Fruit fly (Drosophila melanogaster) whole organism, adult: Measurements from ENCODE around the gene escl.

Experiments
- CG11617 ChIP-seq: fragments of 200-800 bp; sonication (Bioruptor generic); optimal IDR thresholded peaks from 2 replicates; lab custom pipeline; 2017; ENCODE audit warnings: mild to moderate bottlenecking, missing biosample characterization, missing genetic modification reagents, missing genetic modification characterization
- CG12768 ChIP-seq: fragments of 200-800 bp; sonication (Bioruptor generic); optimal IDR thresholded peaks from 2 replicates; lab custom pipeline; 2017; ENCODE audit warnings: missing biosample characterization, missing genetic modification characterization, mild to moderate bottlenecking, moderate library complexity, missing genetic modification reagents
- CG14711 ChIP-seq: fragments of 200-800 bp; sonication (Bioruptor generic); optimal IDR thresholded peaks from 2 replicates; lab custom pipeline; 2018; ENCODE audit warnings: missing biosample characterization, mild to moderate bottlenecking, missing genetic modification characterization, moderate library complexity
- CG1620 ChIP-seq: fragments of 200-800 bp; sonication (Bioruptor generic); optimal IDR thresholded peaks from 2 replicates; lab custom pipeline; 2016; ENCODE audit warnings: missing biosample characterization, missing genetic modification characterization
- CG33017 ChIP-seq: fragments of 200-800 bp; sonication (Bioruptor generic); optimal IDR thresholded peaks from 2 replicates; lab custom pipeline; 2018; ENCODE audit warnings: missing biosample characterization, mild to moderate bottlenecking, missing genetic modification characterization, moderate library complexity
- CG5204 ChIP-seq: fragments of 200-800 bp; sonication (Bioruptor generic); optimal IDR thresholded peaks from 2 replicates; lab custom pipeline; 2016; ENCODE audit warnings: missing biosample characterization, missing genetic modification characterization
- CG7045 ChIP-seq: fragments of 200-800 bp; sonication (Bioruptor generic); optimal IDR thresholded peaks from 2 replicates; lab custom pipeline; 2017; ENCODE audit warnings: missing biosample characterization, mild to moderate bottlenecking, missing genetic modification characterization
- CG7101 ChIP-seq: fragments of 200-800 bp; sonication (Bioruptor generic); optimal IDR thresholded peaks from 2 replicates; lab custom pipeline; 2018; ENCODE audit warnings: missing biosample characterization, mild to moderate bottlenecking, missing genetic modification characterization, moderate library complexity
- Clk ChIP-seq: fragments of 200-800 bp; sonication (Bioruptor generic); optimal IDR thresholded peaks from 2 replicates; lab custom pipeline; 2017; ENCODE audit warnings: missing biosample characterization, missing genetic modification characterization
- Crg-1 ChIP-seq: fragments of 200-800 bp; sonication (Bioruptor generic); optimal IDR thresholded peaks from 2 replicates; lab custom pipeline; 2016; ENCODE audit warnings: missing biosample characterization, missing genetic modification characterization
- Hr96 ChIP-seq: fragments of 200-800 bp; sonication (Bioruptor generic); optimal IDR thresholded peaks from 2 replicates; lab custom pipeline; 2016; ENCODE audit warnings: missing biosample characterization, missing genetic modification characterization
- Mnt ChIP-seq: fragments of 200-800 bp; sonication (Bioruptor generic); optimal IDR thresholded peaks from 2 replicates; lab custom pipeline; 2016; ENCODE audit warnings: missing biosample characterization, mild to moderate bottlenecking, missing genetic modification characterization
- bab1 ChIP-seq: fragments of 200-800 bp; sonication (Bioruptor generic); optimal IDR thresholded peaks from 3 replicates; lab custom pipeline; 2019; ENCODE audit warnings: missing biosample characterization, mild to moderate bottlenecking, missing genetic modification characterization, moderate library complexity
- cic ChIP-seq: fragments of 200-800 bp; sonication (Bioruptor generic); optimal IDR thresholded peaks from 2 replicates; lab custom pipeline; 2017; ENCODE audit warnings: missing biosample characterization, mild to moderate bottlenecking, missing genetic modification characterization, moderate library complexity
- cnc ChIP-seq, 2 experiments: fragments of >200 bp; optimal IDR thresholded peaks; 2 replicates each; lab custom pipeline; 2017
- kay ChIP-seq: fragments of 200-800 bp; sonication (Bioruptor generic); peaks from one replicate; lab custom pipeline; 2016; ENCODE audit warnings: missing biosample characterization, missing genetic modification characterization, borderline replicate concordance
- ovo ChIP-seq: fragments of 200-800 bp; sonication (Bioruptor generic); optimal IDR thresholded peaks from 2 replicates; lab custom pipeline; 2016; ENCODE audit warnings: missing biosample characterization, missing genetic modification characterization
- pad ChIP-seq: fragments of 200-800 bp; sonication (Bioruptor generic); optimal IDR thresholded peaks from 3 replicates; lab custom pipeline; 2017; ENCODE audit warnings: missing biosample characterization, missing genetic modification characterization, mild to moderate bottlenecking, moderate library complexity, missing genetic modification reagents
- tj ChIP-seq: fragments of 200-800 bp; sonication (Bioruptor generic); optimal IDR thresholded peaks from 3 replicates; lab custom pipeline; 2017; ENCODE audit warnings: missing biosample characterization, mild to moderate bottlenecking, missing genetic modification characterization, moderate library complexity
- toe ChIP-seq: fragments of 200-800 bp; sonication (Bioruptor generic); optimal IDR thresholded peaks from 2 replicates; lab custom pipeline; 2016; ENCODE audit warnings: missing biosample characterization, missing genetic modification characterization

The escl gene

DNA sequence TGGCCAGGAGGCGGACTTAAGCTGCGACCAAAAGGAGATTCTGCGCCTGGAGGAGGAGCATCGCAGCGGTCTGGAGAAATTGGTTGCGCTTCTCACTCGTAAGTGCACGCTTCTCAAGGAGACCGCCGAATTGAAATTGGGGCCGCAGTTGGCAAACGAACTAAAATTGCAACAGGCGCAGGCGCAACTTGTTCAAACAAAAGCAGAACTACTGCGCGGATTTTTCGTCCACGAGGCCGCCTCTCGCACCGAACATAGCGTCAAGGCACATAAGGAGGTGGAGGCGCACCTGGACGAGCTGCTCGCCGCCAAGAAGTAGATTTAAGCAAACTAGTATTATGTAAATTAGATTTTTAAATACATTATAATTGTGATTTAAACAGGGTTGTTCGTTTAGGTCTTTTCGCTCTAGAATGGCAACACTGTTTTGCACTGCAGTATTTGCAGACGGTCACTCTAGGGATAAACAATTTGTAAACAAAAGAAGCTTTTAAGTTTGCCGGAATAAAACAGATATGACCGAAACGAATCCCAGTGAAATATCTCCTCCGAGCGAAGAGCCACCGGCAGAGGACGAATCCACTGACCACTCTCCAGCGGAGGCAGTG lies at the start of gene escl:
TSS of gene escl (plus strand) at position 470 of the 608 bp plus-strand sequence.
- peak; percentile 3 for TF ChIP-seq CG11617
- peak; percentile 89 for TF ChIP-seq CG14711 (tag; lab: Kevin White, UChicago)
- no peak for TF ChIP-seq tj (GFP tag; lab: Kevin White, UChicago)
- no peak for TF ChIP-seq Hr96
- TF ChIP-seq ovo, result no peak
- TF ChIP-seq pad (GFP tag; lab: Kevin White, UChicago), result no peak
- TF ChIP-seq Clk, result no peak

DNA sequence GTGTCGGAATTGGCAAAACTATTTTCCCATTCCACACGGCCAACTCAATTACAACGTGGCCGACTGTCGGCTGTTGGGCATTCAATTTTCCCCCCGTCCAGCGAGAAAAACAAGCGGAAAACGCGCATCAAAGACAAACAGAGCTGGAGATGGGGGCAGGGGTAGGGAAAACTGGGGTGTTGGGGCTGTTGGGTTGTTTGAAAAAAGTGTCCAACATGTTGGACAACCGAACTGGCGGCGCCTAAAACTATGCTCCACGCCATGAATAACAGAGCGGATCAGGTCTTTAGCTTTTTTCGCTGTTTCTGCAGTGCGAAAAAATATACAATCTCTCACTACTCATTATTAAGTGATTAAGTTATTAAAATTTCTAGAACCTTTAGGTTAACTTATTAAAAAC lies 48.5 kb upstream of the escl start:
- TF ChIP-seq CG7045 (GFP tag; lab: Kevin White, UChicago), result no peak
- TF ChIP-seq Mnt (GFP tag; lab: Kevin White, UChicago), result no peak
- TF ChIP-seq toe (GFP tag; lab: Kevin White, UChicago), result no peak
- no peak for TF ChIP-seq CG5204
- TF ChIP-seq cnc (optimal IDR thresholded peaks at IDR 0.05; lab: Kevin White, UChicago), result no peak
- TF ChIP-seq Crg-1 (GFP tag; lab: Kevin White, UChicago), result no peak
- no peak for TF ChIP-seq cic (GFP tag; lab: Kevin White, UChicago)

DNA sequence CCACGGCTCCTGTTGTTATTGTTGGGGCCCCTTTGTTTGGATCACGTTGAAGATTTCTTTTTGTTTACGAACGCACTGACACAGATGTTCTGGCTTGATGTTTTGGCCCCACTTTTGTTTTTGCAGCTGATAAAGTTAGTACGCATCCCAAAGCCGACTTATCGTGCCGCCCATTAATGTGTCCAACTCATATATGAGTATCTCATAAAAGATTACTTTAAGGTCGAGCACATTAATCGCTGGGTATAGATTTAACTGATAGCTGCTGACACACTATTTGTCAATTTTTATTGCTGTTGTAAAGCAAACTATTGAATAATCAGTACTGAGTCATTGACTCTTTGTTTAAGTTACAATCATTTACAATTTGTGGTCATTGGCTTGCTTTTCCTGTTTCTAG lies 47.9 kb upstream of the escl start:
- TF ChIP-seq Mnt (GFP tag; lab: Kevin White, UChicago), result no peak
- no peak for TF ChIP-seq CG7045 (GFP tag; lab: Kevin White, UChicago)
- no peak for TF ChIP-seq CG11617
- no peak for TF ChIP-seq CG14711 (tag; lab: Kevin White, UChicago)
- TF ChIP-seq cnc (optimal IDR thresholded peaks at IDR 0.05; lab: Kevin White, UChicago), result no peak
- TF ChIP-seq CG33017, result no peak
- TF ChIP-seq cic (GFP tag; lab: Kevin White, UChicago), result no peak
- TF ChIP-seq tj (GFP tag; lab: Kevin White, UChicago), result no peak
- TF ChIP-seq CG7101 (tag; lab: Kevin White, UChicago), result no peak
- no peak for TF ChIP-seq CG5204
- TF ChIP-seq Hr96, result no peak
- no peak for TF ChIP-seq pad (GFP tag; lab: Kevin White, UChicago)
- no peak for TF ChIP-seq ovo
- no peak for TF ChIP-seq toe (GFP tag; lab: Kevin White, UChicago)
- TF ChIP-seq CG1620 (GFP tag; lab: Kevin White, UChicago), result no peak
- no peak for TF ChIP-seq bab1 (GFP tag; lab: Kevin White, UChicago)
- TF ChIP-seq Clk, result no peak

DNA sequence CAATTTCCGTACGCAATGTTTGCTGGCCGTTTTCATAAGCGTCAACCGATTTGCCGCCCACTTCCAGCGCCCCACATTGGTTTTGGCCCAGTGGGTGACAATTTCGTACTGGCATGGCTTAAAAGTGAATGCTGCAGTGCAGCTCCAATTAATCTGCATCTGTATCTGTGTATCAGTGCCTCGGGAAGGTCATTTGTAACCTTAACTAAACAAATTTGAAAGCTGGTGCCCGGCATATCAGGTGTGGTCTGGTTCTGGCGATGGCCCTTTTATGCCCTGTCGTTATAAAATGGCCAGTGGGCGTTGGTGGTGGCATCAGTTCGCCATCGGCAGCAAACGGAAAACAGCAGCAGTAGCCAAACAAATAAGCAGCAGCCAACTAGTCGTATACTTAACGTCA lies 46.9 kb upstream of the escl start, which contains the start of gene Crys:
TSS of gene Crys (plus strand) at position 301 of the 400 bp plus-strand sequence.
- TF ChIP-seq cic (GFP tag; lab: Kevin White, UChicago), result no peak
- no peak for TF ChIP-seq CG14711 (tag; lab: Kevin White, UChicago)
- no peak for TF ChIP-seq pad (GFP tag; lab: Kevin White, UChicago)
- TF ChIP-seq toe (GFP tag; lab: Kevin White, UChicago), result no peak
- no peak for TF ChIP-seq Hr96
- TF ChIP-seq CG5204, result no peak
- TF ChIP-seq cnc (optimal IDR thresholded peaks at IDR 0.05; lab: Kevin White, UChicago), result no peak
- no peak for TF ChIP-seq ovo
- TF ChIP-seq bab1 (GFP tag; lab: Kevin White, UChicago), result no peak
- TF ChIP-seq tj (GFP tag; lab: Kevin White, UChicago), result no peak
- TF ChIP-seq CG33017, result no peak
- no peak for TF ChIP-seq CG1620 (GFP tag; lab: Kevin White, UChicago)
- TF ChIP-seq Clk, result no peak
- TF ChIP-seq CG12768 (GFP tag; lab: Kevin White, UChicago), result no peak
- TF ChIP-seq kay (GFP tag; lab: Kevin White, UChicago), result no peak
- TF ChIP-seq CG7045 (GFP tag; lab: Kevin White, UChicago), result no peak
- no peak for TF ChIP-seq Crg-1 (GFP tag; lab: Kevin White, UChicago)

DNA sequence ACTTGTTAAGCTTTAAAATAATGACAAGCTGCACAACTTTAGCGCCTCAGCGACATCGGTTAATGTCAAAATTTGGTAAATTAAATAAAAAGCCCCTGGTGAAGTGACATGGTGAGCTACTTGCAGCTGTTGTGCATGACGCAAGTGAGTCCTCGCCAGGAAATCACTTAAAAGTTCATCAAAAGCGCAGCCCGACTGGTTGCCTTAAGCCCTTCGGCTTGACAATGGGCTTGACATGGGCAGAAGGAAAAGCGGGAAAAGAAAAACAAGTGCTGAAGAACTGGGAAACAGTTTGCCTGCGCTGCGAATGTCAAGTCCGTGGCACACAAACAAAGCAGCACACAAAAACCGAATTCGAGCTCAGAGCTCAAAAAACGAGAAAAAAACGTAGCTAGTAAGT lies 43.1 kb upstream of the escl start, which contains the start of gene CG16964:
TSS of gene CG16964 (plus strand) at position 301 of the 400 bp plus-strand sequence.
- TF ChIP-seq cic (GFP tag; lab: Kevin White, UChicago), result no peak
- no peak for TF ChIP-seq bab1 (GFP tag; lab: Kevin White, UChicago)
- TF ChIP-seq kay (GFP tag; lab: Kevin White, UChicago), result no peak
- no peak for TF ChIP-seq Crg-1 (GFP tag; lab: Kevin White, UChicago)
- TF ChIP-seq CG14711 (tag; lab: Kevin White, UChicago), result no peak
- no peak for TF ChIP-seq Clk

DNA sequence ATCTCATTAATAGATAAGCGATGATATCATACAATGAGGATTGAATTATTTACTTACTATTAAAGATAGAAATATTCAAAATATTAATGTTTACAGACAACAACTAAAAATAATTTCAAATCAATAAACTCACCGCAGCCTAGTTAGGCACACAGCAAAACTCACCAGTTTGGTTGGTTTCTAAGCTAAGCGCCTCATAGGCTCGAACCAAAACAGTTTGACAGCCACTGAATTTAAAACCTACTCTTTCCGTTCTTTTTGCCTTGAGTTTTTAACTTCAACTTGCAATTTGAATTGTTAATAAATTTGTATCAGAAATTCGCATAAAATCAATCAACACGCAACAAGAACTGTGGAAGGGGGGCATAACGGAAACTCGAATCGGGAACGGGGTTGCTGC lies 42.2 kb upstream of the escl start:
- TF ChIP-seq CG7101 (tag; lab: Kevin White, UChicago), result no peak
- no peak for TF ChIP-seq CG11617
- TF ChIP-seq cic (GFP tag; lab: Kevin White, UChicago), result no peak
- no peak for TF ChIP-seq ovo
- TF ChIP-seq cnc (optimal IDR thresholded peaks at IDR 0.05; lab: Kevin White, UChicago), result no peak
- no peak for TF ChIP-seq toe (GFP tag; lab: Kevin White, UChicago)
- no peak for TF ChIP-seq pad (GFP tag; lab: Kevin White, UChicago)
- TF ChIP-seq CG12768 (GFP tag; lab: Kevin White, UChicago), result no peak
- no peak for TF ChIP-seq CG14711 (tag; lab: Kevin White, UChicago)
- TF ChIP-seq Mnt (GFP tag; lab: Kevin White, UChicago), result no peak
- TF ChIP-seq CG5204, result no peak
- TF ChIP-seq tj (GFP tag; lab: Kevin White, UChicago), result no peak
- TF ChIP-seq Clk, result no peak
- TF ChIP-seq Hr96, result no peak
- no peak for TF ChIP-seq Crg-1 (GFP tag; lab: Kevin White, UChicago)
- TF ChIP-seq bab1 (GFP tag; lab: Kevin White, UChicago), result no peak
